Fruit fly (Drosophila melanogaster) whole organism, embryonic: ENCODE measurements around the gene CG44158.

Source experiments
- CG10543 ChIP-seq: fragments of 200-800 bp; sonication (Bioruptor generic); optimal IDR thresholded peaks from 3 replicates; lab custom pipeline; 2017; ENCODE audit warnings: missing biosample characterization, mild to moderate bottlenecking, missing genetic modification characterization, moderate library complexity
- CG11085 ChIP-seq: fragments of 200-800 bp; sonication (Bioruptor generic); IDR thresholded peaks from 2 replicates; pipeline ENCODE4 v1.3.6; 2022; ENCODE audit warnings: missing biosample characterization, missing genetic modification characterization
- CG17912 ChIP-seq: fragments of 200-800 bp; sonication (Bioruptor generic); optimal IDR thresholded peaks from 2 replicates; lab custom pipeline; 2018; ENCODE audit warnings: missing biosample characterization, mild to moderate bottlenecking, missing genetic modification characterization
- CG2199 ChIP-seq: fragments of 200-800 bp; sonication (Bioruptor generic); IDR thresholded peaks from 3 replicates; pipeline ENCODE4 v1.3.6; 2022; ENCODE audit warnings: missing biosample characterization, missing genetic modification characterization
- CG3163 ChIP-seq: fragments of 200-800 bp; sonication (Bioruptor generic); optimal IDR thresholded peaks from 3 replicates; lab custom pipeline; 2016; ENCODE audit warnings: missing biosample characterization, missing genetic modification characterization
- CG32532 ChIP-seq: fragments of 200-800 bp; sonication (Bioruptor generic); IDR thresholded peaks from 2 replicates; pipeline ENCODE4 v1.3.6; 2022; ENCODE audit warnings: missing biosample characterization, missing genetic modification characterization
- CG4820 ChIP-seq: fragments of 200-800 bp; sonication (Bioruptor generic); optimal IDR thresholded peaks from 3 replicates; lab custom pipeline; 2016; ENCODE audit warnings: missing biosample characterization, missing genetic modification characterization
- CG6654 ChIP-seq: fragments of 200-800 bp; sonication (Bioruptor generic); optimal IDR thresholded peaks from 2 replicates; lab custom pipeline; 2017; ENCODE audit warnings: missing biosample characterization, mild to moderate bottlenecking, missing genetic modification characterization
- CG7372 ChIP-seq: fragments of 200-800 bp; sonication (Bioruptor generic); IDR thresholded peaks from 2 replicates; pipeline ENCODE4 v1.3.6; 2022; ENCODE audit warnings: missing biosample characterization, missing genetic modification characterization
- CkIIα-i1 ChIP-seq: fragments of 200-800 bp; sonication (Bioruptor generic); IDR thresholded peaks from 2 replicates; pipeline ENCODE4 v1.3.6; 2022; ENCODE audit warnings: missing biosample characterization, missing genetic modification characterization
- Deaf1 ChIP-seq: fragments of 200-800 bp; optimal IDR thresholded peaks from 3 replicates; lab custom pipeline; 2019; ENCODE audit warnings: missing biosample characterization, mild to moderate bottlenecking, missing genetic modification characterization, moderate library complexity
- Dll ChIP-seq: fragments of 200-800 bp; sonication (Bioruptor generic); IDR thresholded peaks from 4 replicates; pipeline ENCODE4 v1.3.6; 2022; ENCODE audit warnings: missing biosample characterization, missing genetic modification characterization; ENCODE audit not compliant: partially characterized antibody
- HHEX ChIP-seq: fragments of 200-800 bp; sonication (Bioruptor generic); optimal IDR thresholded peaks from 3 replicates; lab custom pipeline; 2017; ENCODE audit warnings: missing biosample characterization, mild to moderate bottlenecking, missing genetic modification characterization, missing genetic modification reagents
- HLH4C ChIP-seq: fragments of 200-800 bp; sonication (Bioruptor generic); IDR thresholded peaks from 3 replicates; pipeline ENCODE4 v1.3.6; 2022; ENCODE audit warnings: missing biosample characterization, missing genetic modification characterization; ENCODE audit not compliant: partially characterized antibody
- HmgZ ChIP-seq: fragments of 200-800 bp; sonication (Bioruptor generic); optimal IDR thresholded peaks from 2 replicates; lab custom pipeline; 2018; ENCODE audit warnings: missing biosample characterization, mild to moderate bottlenecking, missing genetic modification characterization
- Hmx ChIP-seq: fragments of 200-800 bp; sonication (Bioruptor generic); optimal IDR thresholded peaks from 2 replicates; lab custom pipeline; 2016; ENCODE audit warnings: missing biosample characterization, missing genetic modification characterization
- Hr78 ChIP-seq, 2 experiments: fragments of 200-800 bp in 1 of 2; fragments of >200 bp in 1 of 2; sonication (Bioruptor generic) in 1 of 2; optimal IDR thresholded peaks; 2 replicates each; lab custom pipeline; 2017 to 2019; ENCODE audit warnings: missing biosample characterization in 2 of 2, missing genetic modification characterization in 2 of 2, mild to moderate bottlenecking in 1 of 2, moderate library complexity in 1 of 2
- Kr ChIP-seq: fragments of 200-800 bp; sonication (Bioruptor generic); optimal IDR thresholded peaks from 2 replicates; lab custom pipeline; 2017; ENCODE audit warnings: missing biosample characterization, mild to moderate bottlenecking, missing genetic modification characterization
- Med ChIP-seq: fragments of 200-800 bp; sonication (Bioruptor generic); peaks from one replicate; lab custom pipeline; 2016; ENCODE audit warnings: missing biosample characterization, missing genetic modification characterization, mild to moderate bottlenecking, inconsistent platforms, moderate library complexity
- NC2α ChIP-seq: fragments of 200-800 bp; sonication (Bioruptor generic); optimal IDR thresholded peaks from 2 replicates; lab custom pipeline; 2016; ENCODE audit warnings: missing biosample characterization, missing genetic modification characterization
- Pdp1 ChIP-seq, 2 experiments: fragments of 200-800 bp; sonication (Bioruptor generic); optimal IDR thresholded peaks; 3 replicates each; lab custom pipeline; 2016; ENCODE audit warnings: missing biosample characterization in 2 of 2, missing genetic modification characterization in 2 of 2, mild to moderate bottlenecking in 1 of 2, moderate library complexity in 1 of 2
- Scr ChIP-seq: fragments of 200-800 bp; sonication (Bioruptor generic); IDR thresholded peaks from 2 replicates; pipeline ENCODE4 v1.3.6; 2022; ENCODE audit warnings: missing biosample characterization, missing genetic modification characterization; ENCODE audit not compliant: partially characterized antibody
- Sox100B ChIP-seq: fragments of 200-800 bp; sonication (Bioruptor generic); optimal IDR thresholded peaks from 3 replicates; lab custom pipeline; 2018; ENCODE audit warnings: missing biosample characterization, mild to moderate bottlenecking, missing genetic modification characterization
- Trl ChIP-seq, 3 experiments: fragments of >200 bp in 2 of 3; fragments of 200-800 bp in 1 of 3; sonication (Bioruptor generic) in 1 of 3; optimal IDR thresholded peaks; 2 replicates in 1 of 3; 3 replicates in 2 of 3; lab custom pipeline; 2016 to 2017; ENCODE audit warnings: missing biosample characterization in 1 of 3, missing genetic modification characterization in 1 of 3
- Xbp1 ChIP-seq: fragments of 200-800 bp; sonication (Bioruptor generic); optimal IDR thresholded peaks from 3 replicates; lab custom pipeline; 2016; ENCODE audit warnings: missing biosample characterization, mild to moderate bottlenecking, missing genetic modification characterization
- cg ChIP-seq: fragments of 200-800 bp; sonication (Bioruptor generic); optimal IDR thresholded peaks from 3 replicates; lab custom pipeline; 2019; ENCODE audit warnings: missing biosample characterization, mild to moderate bottlenecking, missing genetic modification characterization, moderate library complexity
- chinmo ChIP-seq: fragments of 200-800 bp; sonication (Bioruptor generic); IDR thresholded peaks from 4 replicates; pipeline ENCODE4 v1.3.6; 2022; ENCODE audit warnings: missing biosample characterization, missing genetic modification characterization; ENCODE audit not compliant: partially characterized antibody
- chm ChIP-seq: fragments of 200-800 bp; sonication (Bioruptor generic); IDR thresholded peaks from 2 replicates; pipeline ENCODE4 v1.3.6; 2022; ENCODE audit warnings: missing biosample characterization, missing genetic modification characterization
- chn ChIP-seq: fragments of 200-800 bp; sonication (Bioruptor generic); optimal IDR thresholded peaks from 2 replicates; lab custom pipeline; 2016; ENCODE audit warnings: missing biosample characterization, missing genetic modification characterization
- ci ChIP-seq: fragments of 200-800 bp; sonication (Bioruptor generic); IDR thresholded peaks from 3 replicates; pipeline ENCODE4 v1.3.6; 2022; ENCODE audit warnings: missing biosample characterization, missing genetic modification characterization
- crp ChIP-seq, 2 experiments: fragments of 200-800 bp; sonication (Bioruptor generic); optimal IDR thresholded peaks; 2 replicates in 1 of 2; 3 replicates in 1 of 2; lab custom pipeline; 2017; ENCODE audit warnings: missing biosample characterization in 2 of 2, missing genetic modification characterization in 2 of 2, mild to moderate bottlenecking in 1 of 2, moderate library complexity in 1 of 2
- danr ChIP-seq: fragments of 200-800 bp; sonication (Bioruptor generic); IDR thresholded peaks from 2 replicates; pipeline ENCODE4 v1.3.6; 2022; ENCODE audit warnings: missing biosample characterization, missing genetic modification characterization
- dm ChIP-seq: fragments of 200-800 bp; sonication (Bioruptor generic); optimal IDR thresholded peaks from 3 replicates; lab custom pipeline; 2016; ENCODE audit warnings: missing biosample characterization, missing genetic modification characterization
- grn ChIP-seq: fragments of 200-800 bp; sonication (Bioruptor generic); optimal IDR thresholded peaks from 3 replicates; lab custom pipeline; 2017; ENCODE audit warnings: missing biosample characterization, missing genetic modification characterization
- nau ChIP-seq: fragments of 200-800 bp; sonication (Bioruptor generic); optimal IDR thresholded peaks from 3 replicates; lab custom pipeline; 2017; ENCODE audit warnings: missing biosample characterization, mild to moderate bottlenecking, missing genetic modification characterization, missing genetic modification reagents
- scrt ChIP-seq: fragments of 200-800 bp; sonication (Bioruptor generic); optimal IDR thresholded peaks from 2 replicates; lab custom pipeline; 2018; ENCODE audit warnings: missing biosample characterization, mild to moderate bottlenecking, missing genetic modification characterization, moderate library complexity
- sd ChIP-seq: fragments of 200-800 bp; sonication (Bioruptor generic); optimal IDR thresholded peaks from 3 replicates; lab custom pipeline; 2018; ENCODE audit warnings: missing biosample characterization, mild to moderate bottlenecking, missing genetic modification characterization, moderate library complexity
- seq ChIP-seq: fragments of 200-800 bp; sonication (Bioruptor generic); IDR thresholded peaks from 2 replicates; pipeline ENCODE4 v1.3.6; 2022; ENCODE audit warnings: missing biosample characterization, missing genetic modification characterization
- slp2 ChIP-seq: fragments of 200-800 bp; sonication (Bioruptor generic); optimal IDR thresholded peaks from 2 replicates; lab custom pipeline; 2016; ENCODE audit warnings: missing biosample characterization, missing genetic modification characterization
- sob ChIP-seq: fragments of 200-800 bp; sonication (Bioruptor generic); IDR thresholded peaks from 2 replicates; pipeline ENCODE4 v1.3.6; 2022; ENCODE audit warnings: missing biosample characterization, missing genetic modification characterization
- sqz ChIP-seq: fragments of 200-800 bp; sonication (Bioruptor generic); optimal IDR thresholded peaks from 3 replicates; lab custom pipeline; 2018; ENCODE audit warnings: missing biosample characterization, mild to moderate bottlenecking, missing genetic modification characterization
- sr ChIP-seq: fragments of 200-800 bp; sonication (Bioruptor generic); IDR thresholded peaks from 3 replicates; pipeline ENCODE4 v1.3.6; 2022; ENCODE audit warnings: missing biosample characterization, missing genetic modification characterization
- sug ChIP-seq: fragments of 200-800 bp; optimal IDR thresholded peaks from 2 replicates; lab custom pipeline; 2019; ENCODE audit warnings: missing biosample characterization, mild to moderate bottlenecking, missing genetic modification characterization, moderate library complexity
- vvl ChIP-seq: fragments of 200-800 bp; sonication (Bioruptor generic); IDR thresholded peaks from 2 replicates; pipeline ENCODE4 v1.3.6; 2022; ENCODE audit warnings: missing biosample characterization, missing genetic modification characterization
- wdn ChIP-seq: fragments of 200-800 bp; sonication (Bioruptor generic); IDR thresholded peaks from 2 replicates; pipeline ENCODE4 v1.3.6; 2022; ENCODE audit warnings: missing biosample characterization, missing genetic modification characterization
- yki ChIP-seq: fragments of >200 bp; optimal IDR thresholded peaks from 3 replicates; lab custom pipeline; 2018

CG44158 gene

dm6 chr3R:18246041-18246440 lies 37.5 kb downstream of the CG44158 start (continued):
- TF ChIP-seq Kr (no peak), scrt (GFP tag; lab: Kevin White, UChicago) (no peak), danr (GFP tag; lab: Robert Waterston, UW) (no peak), seq (GFP tag; lab: Robert Waterston, UW) (no peak), CG4820 (no peak), Hr78 (GFP tag; optimal IDR thresholded peaks at IDR 0.05; lab: Kevin White, UChicago) (no peak), slp2 (GFP tag; lab: Kevin White, UChicago) (no peak), chinmo (0 out of 4 replicates have a peak, but pooled peaks have one; percentile 19), yki (no peak), CG11085 (GFP tag; lab: Robert Waterston, UW) (no peak)

dm6 chr3R:18249268-18249667 lies 40.7 kb downstream of the CG44158 start:
- TF ChIP-seq Sox100B (GFP tag; lab: Kevin White, UChicago) (no peak), Trl (optimal IDR thresholded peaks at IDR 0.05; lab: Kevin White, UChicago) (peak; percentile 30 to 73), Trl (GFP tag; optimal IDR thresholded peaks at IDR 0.05; lab: Kevin White, UChicago) (no peak), CG6654 (no peak), grn (GFP tag; lab: Kevin White, UChicago) (no peak), Dll (no peak), crp (GFP tag; optimal IDR thresholded peaks at IDR 0.05; lab: Kevin White, UChicago) (no peak), Xbp1 (GFP tag; lab: Kevin White, UChicago) (no peak), sqz (no peak), CG32532 (GFP tag; lab: Robert Waterston, UW) (peak; percentile 46; the same call in 1 of the 2 replicates), CG2199 (GFP tag; lab: Robert Waterston, UW) (peak; percentile 61; the same call in 1 of the 3 replicates), nau (GFP tag; lab: Kevin White, UChicago) (no peak), sd (tag; lab: Kevin White, UChicago) (peak; percentile 26), wdn (GFP tag; lab: Robert Waterston, UW) (no peak), CG17912 (no peak), vvl (GFP tag; lab: Robert Waterston, UW) (0 out of 2 replicates have a peak, but pooled peaks have one; percentile 23), sr (GFP tag; lab: Robert Waterston, UW) (peak; percentile 38; the same call in 2 of the 3 replicates), HHEX (GFP tag; lab: Kevin White, UChicago) (no peak), dm (GFP tag; lab: Kevin White, UChicago) (no peak), Med (GFP tag; lab: Kevin White, UChicago) (peak; percentile 77), Hmx (GFP tag; lab: Kevin White, UChicago) (no peak), chn (GFP tag; lab: Kevin White, UChicago) (no peak), CG3163 (GFP tag; lab: Kevin White, UChicago) (peak; percentile 58), Pdp1 (GFP tag; optimal IDR thresholded peaks at IDR 0.05; lab: Kevin White, UChicago) (peak in 1 of 2 experiments; percentile 44), CG7372 (GFP tag; lab: Robert Waterston, UW) (peak; percentile 23; the same call in 1 of the 2 replicates), Scr (0 out of 2 replicates have a peak, but pooled peaks have one; percentile 11), ci (GFP tag; lab: Robert Waterston, UW) (peak; percentile 40; the same call in 1 of the 3 replicates), sug (peak; percentile 13), HmgZ (tag; lab: Kevin White, UChicago) (peak; percentile 1), cg (peak; percentile 89), CkIIα-i1 (no peak), CG10543 (GFP tag; lab: Kevin White, UChicago) (peak; percentile 30), NC2α (GFP tag; lab: Kevin White, UChicago) (no peak), Deaf1 (tag; lab: Kevin White, UChicago) (peak; percentile 53), chinmo (0 out of 4 replicates have a peak, but pooled peaks have one; percentile 62), sob (GFP tag; lab: Robert Waterston, UW) (0 out of 2 replicates have a peak, but pooled peaks have one; percentile 30), HLH4C (no peak), chm (GFP tag; lab: Robert Waterston, UW) (0 out of 2 replicates have a peak, but pooled peaks have one; percentile 20)
